Worm (Caenorhabditis elegans): Measurements from ENCODE around the gene R151.2.

R151.2 gene

DNA sequence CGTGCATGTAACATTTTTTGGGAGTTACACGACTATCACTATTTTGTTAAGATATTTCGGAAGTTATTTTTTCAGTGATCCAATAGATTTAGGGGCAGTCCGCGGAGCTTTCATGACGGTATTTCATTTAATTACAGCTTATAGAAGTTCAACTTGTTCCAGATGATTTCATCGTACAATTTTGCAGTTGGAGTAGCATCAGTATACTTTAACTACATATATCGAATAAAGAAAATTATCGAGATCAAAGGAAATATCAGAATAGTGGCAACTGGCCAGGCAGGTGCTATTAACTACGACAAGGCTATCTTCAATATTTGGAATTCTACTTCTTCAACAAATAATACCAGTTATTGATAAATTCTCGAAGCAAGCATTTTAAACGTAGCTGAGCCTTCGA lies 31.3 kb upstream of the R151.2 start (continued):
- TF ChIP-seq mxl-3 (GFP tag; optimal IDR thresholded peaks at IDR 0.05) = no peak
- TF ChIP-seq mdt-29 (GFP tag; IDR thresholded peaks at IDR 0.05) = no peak
- no peak for TF ChIP-seq snpc-1.2 (GFP tag; IDR thresholded peaks at IDR 0.05)
- peak; percentile 16; the same call in 1 of the 2 replicates for TF ChIP-seq pha-4 (GFP tag; IDR thresholded peaks at IDR 0.05)
- no peak for TF ChIP-seq pha-4 (tag; optimal IDR thresholded peaks at IDR 0.05)
- no peak for TF ChIP-seq ceh-20 (GFP tag; IDR thresholded peaks at IDR 0.05)
- TF ChIP-seq D1046.2 (GFP tag; IDR thresholded peaks at IDR 0.05) = no peak
- TF ChIP-seq F37D6.2 (tag; optimal IDR thresholded peaks at IDR 0.05) = no peak
- no peak for TF ChIP-seq nhr-28 (tag; optimal IDR thresholded peaks at IDR 0.05)

DNA sequence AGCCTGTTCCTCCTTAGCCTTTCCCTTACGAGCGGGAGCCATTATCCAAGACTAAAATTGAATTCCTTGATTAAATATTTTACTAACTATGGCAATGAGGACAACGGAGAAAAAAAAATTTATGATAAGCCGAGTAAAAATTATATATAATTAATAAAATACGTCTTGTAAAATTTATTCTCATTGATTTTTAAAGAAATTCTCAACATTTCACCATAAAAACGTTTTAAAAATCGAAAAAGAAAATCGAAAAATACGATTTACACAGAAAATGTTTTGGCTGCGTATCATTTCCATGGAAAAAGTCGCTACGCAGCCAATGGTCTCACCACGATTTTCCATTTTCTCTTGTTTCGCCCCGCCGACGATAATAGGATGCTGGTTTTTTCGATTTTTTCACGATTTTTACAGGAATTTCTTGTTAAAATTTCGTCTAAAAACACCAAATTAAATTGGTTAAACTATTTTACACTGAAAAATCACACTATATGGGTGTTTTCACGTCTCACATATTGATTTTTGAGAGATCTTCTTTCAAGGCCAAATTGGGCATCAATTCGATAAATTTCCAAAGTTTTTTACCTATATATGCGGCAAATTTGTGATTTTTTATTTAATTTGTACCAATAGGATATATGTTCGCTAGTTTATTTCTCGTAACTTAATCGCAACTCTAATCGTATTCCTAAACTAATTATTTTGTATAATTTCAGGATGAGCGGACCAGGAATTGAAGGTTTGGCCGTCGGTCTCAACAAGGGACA lies 30.0 kb upstream of the R151.2 start, which contains the start of the genes rps-14 and rpl-36:
rps-14 (minus strand) TSS at position 51 of the 764 bp plus-strand sequence.
rpl-36 (plus strand) TSS at position 714 of the 764 bp plus-strand sequence.
- TF ChIP-seq ceh-44 (GFP tag; IDR thresholded peaks at IDR 0.05) (no peak), Y75B8A.6 (GFP tag; IDR thresholded peaks at IDR 0.05) (no peak), daf-16 (GFP tag; optimal IDR thresholded peaks at IDR 0.05) (peak in 1 of 2 experiments; percentile 33), daf-16 (tag; optimal IDR thresholded peaks at IDR 0.05) (peak; percentile 57), aha-1 (tag) (peak; percentile 98), ztf-7 (tag; optimal IDR thresholded peaks at IDR 0.05) (peak; percentile 75), mxl-2 (GFP tag; conservative IDR thresholded peaks at IDR 0.05) (no peak), T20F7.1 (GFP tag; optimal IDR thresholded peaks at IDR 0.05) (peak; percentile 90), snpc-1.2 (GFP tag; IDR thresholded peaks at IDR 0.05) (0 out of 2 replicates have a peak, but pooled peaks have one; percentile 9), Y105C5A.15 (GFP tag; IDR thresholded peaks at IDR 0.05) (no peak), hlh-30 (tag; optimal IDR thresholded peaks at IDR 0.05; ENCODE audit: insufficient read depth) (peak; percentile 77), daf-8 (GFP tag; IDR thresholded peaks at IDR 0.05) (no peak), nhr-25 (tag; optimal IDR thresholded peaks at IDR 0.05; ENCODE audit: borderline replicate concordance, insufficient read depth) (peak; percentile 62), hlh-11 (tag; optimal IDR thresholded peaks at IDR 0.05) (peak; percentile 80), dve-1 (tag; optimal IDR thresholded peaks at IDR 0.05; ENCODE audit: insufficient read depth) (peak; percentile 95), nhr-28 (tag; optimal IDR thresholded peaks at IDR 0.05) (peak; percentile 64), mdl-1 (tag; optimal IDR thresholded peaks at IDR 0.05) (peak in 1 of 2 experiments; percentile 16), nhr-77 (tag; optimal IDR thresholded peaks at IDR 0.05) (peak; percentile 94), fkh-10 (GFP tag; optimal IDR thresholded peaks at IDR 0.05) (peak; percentile 49), Y48G9A.11 (GFP tag; IDR thresholded peaks at IDR 0.05) (no peak), mes-2 (tag; optimal IDR thresholded peaks at IDR 0.05; ENCODE audit: poor library complexity, severe bottlenecking) (peak; percentile 92), mxl-3 (GFP tag; optimal IDR thresholded peaks at IDR 0.05) (no peak), zfp-3 (GFP tag; conservative IDR thresholded peaks at IDR 0.05) (peak; percentile 84), zfp-2 (tag; optimal IDR thresholded peaks at IDR 0.05) (peak; percentile 95), jun-1 (tag; optimal IDR thresholded peaks at IDR 0.05) (peak; percentile 21), F44E2.7 (GFP tag; IDR thresholded peaks at IDR 0.05) (no peak), unc-130 (GFP tag; optimal IDR thresholded peaks at IDR 0.05) (no peak), ces-1 (GFP tag; optimal IDR thresholded peaks at IDR 0.05) (peak; percentile 12), zip-2 (tag; optimal IDR thresholded peaks at IDR 0.05) (peak; percentile 9), nhr-42 (GFP tag; IDR thresholded peaks at IDR 0.05) (peak; percentile 53; the same call in 1 of the 2 replicates), gei-8 (GFP tag; optimal IDR thresholded peaks at IDR 0.05) (no peak), tra-1 (GFP tag; IDR thresholded peaks at IDR 0.05) (0 out of 2 replicates have a peak, but pooled peaks have one; percentile 42), R02D3.7 (tag; optimal IDR thresholded peaks at IDR 0.05) (no peak), F37D6.2 (tag; optimal IDR thresholded peaks at IDR 0.05) (peak; percentile 57), dmd-9 (GFP tag; IDR thresholded peaks at IDR 0.05) (no peak), nhr-48 (tag; optimal IDR thresholded peaks at IDR 0.05) (peak; percentile 35), daf-19 (GFP tag; conservative IDR thresholded peaks at IDR 0.05) (no peak), spr-1 (tag; optimal IDR thresholded peaks at IDR 0.05) (peak; percentile 65), dmd-8 (GFP tag; IDR thresholded peaks at IDR 0.05) (no peak), dpl-1 (GFP tag; optimal IDR thresholded peaks at IDR 0.05) (peak; percentile 89), pha-4 (GFP tag; IDR thresholded peaks at IDR 0.05) (peak; percentile 35; the same call in 1 of the 2 replicates), pha-4 (tag; optimal IDR thresholded peaks at IDR 0.05) (peak; percentile 92), lin-15B (tag; optimal IDR thresholded peaks at IDR 0.05) (peak; percentile 34), T26A8.4 (GFP tag; IDR thresholded peaks at IDR 0.05) (peak; percentile 59; the same call in 1 of the 2 replicates)
